Fruit fly (Drosophila melanogaster): ENCODE data around the gene CCT6.

Gene CCT6

dm6 chrX:15756018-15756417 is 9.6 kb downstream of the CCT6 start, which contains the start of gene CG8260:
Gene CG8260, plus strand, starts transcription at chrX:15756318.
- no peak for TF ChIP-seq CG14711 (tag; optimal IDR thresholded peaks at IDR 0.05)
- no peak for TF ChIP-seq CG7101 (tag; optimal IDR thresholded peaks at IDR 0.05)

DNA sequence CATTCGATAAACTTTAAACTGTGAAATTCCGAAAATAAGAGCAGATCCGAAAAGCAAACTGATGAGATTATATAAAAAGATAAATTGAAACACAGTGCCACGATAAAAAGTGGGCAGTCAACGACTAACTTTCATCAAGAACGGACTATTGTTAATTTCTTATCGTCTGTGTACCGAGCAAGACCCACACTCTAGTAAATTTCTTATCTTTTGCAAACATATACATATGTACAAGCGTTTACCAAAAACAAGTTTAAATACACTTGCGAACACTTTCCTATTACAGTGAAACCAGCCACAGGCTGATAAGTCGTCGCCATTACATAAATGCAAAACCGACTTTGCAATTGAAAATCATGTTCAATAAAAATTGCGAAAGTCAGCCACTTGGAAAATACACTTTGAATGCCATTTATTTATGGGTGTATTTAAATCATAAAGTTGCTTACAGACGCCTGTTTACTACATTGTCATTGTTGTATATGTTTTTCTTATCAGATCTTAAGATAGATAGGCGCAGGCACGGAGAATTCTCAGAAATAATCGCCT is 12.3 kb downstream of the CCT6 start:
- peak; percentile 32 for TF ChIP-seq CG7101 (tag; optimal IDR thresholded peaks at IDR 0.05)
- peak; percentile 47 for TF ChIP-seq kay (GFP tag; ENCODE audit: borderline replicate concordance)
- no peak for TF ChIP-seq CG33017 (tag; optimal IDR thresholded peaks at IDR 0.05)
- peak; percentile 22 for TF ChIP-seq Mnt (GFP tag; optimal IDR thresholded peaks at IDR 0.05)
- TF ChIP-seq Crg-1 (GFP tag; optimal IDR thresholded peaks at IDR 0.05), result peak; percentile 5
- TF ChIP-seq toe (GFP tag; optimal IDR thresholded peaks at IDR 0.05), result no peak
- TF ChIP-seq cic (GFP tag; optimal IDR thresholded peaks at IDR 0.05), result peak; percentile 26
- no peak for TF ChIP-seq pad (GFP tag; optimal IDR thresholded peaks at IDR 0.05)

DNA sequence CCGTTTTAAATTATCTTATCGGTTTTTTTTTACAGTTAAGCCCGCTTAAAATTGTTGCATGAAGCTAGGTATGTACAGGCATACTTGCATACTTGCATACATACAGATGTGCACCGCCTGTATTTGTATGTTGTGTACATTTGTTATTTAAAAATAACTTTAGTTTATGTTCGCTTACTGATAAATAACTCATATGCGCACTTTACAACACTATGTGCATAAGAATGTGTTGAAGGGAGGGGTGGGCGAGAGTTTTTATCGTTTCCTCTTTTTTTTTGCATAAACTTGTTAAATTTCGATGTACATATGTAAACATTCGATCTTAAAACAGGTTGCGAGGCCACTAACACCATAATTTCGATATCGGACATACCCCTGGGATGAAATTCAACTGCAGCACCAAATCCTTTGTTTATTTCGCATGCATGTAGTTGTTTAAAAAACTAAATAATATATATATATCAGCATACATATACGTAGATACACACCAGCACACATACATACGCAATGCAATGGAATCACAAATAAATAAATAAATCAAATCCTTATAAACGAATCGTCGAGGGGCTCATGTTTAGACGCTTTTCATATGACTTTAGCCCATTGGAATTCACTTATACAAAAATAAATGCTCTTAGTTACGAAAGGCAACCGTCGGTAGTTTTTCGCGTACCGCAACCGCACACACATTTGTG is 13.5 kb downstream of the CCT6 start:
- TF ChIP-seq tj (GFP tag; optimal IDR thresholded peaks at IDR 0.05), result peak; percentile 27
- no peak for TF ChIP-seq Hr96 (GFP tag; optimal IDR thresholded peaks at IDR 0.05)

dm6 chrX:15760447-15761297 is 14.2 kb downstream of the CCT6 start, which contains the start of the genes Graf and mRpL3:
Gene Graf, minus strand, starts transcription at chrX:15760733.
Gene mRpL3, plus strand, starts transcription at chrX:15761248.
- TF ChIP-seq CG11617 (GFP tag; optimal IDR thresholded peaks at IDR 0.05) (no peak), CG5204 (GFP tag; optimal IDR thresholded peaks at IDR 0.05) (no peak), CG7045 (GFP tag; optimal IDR thresholded peaks at IDR 0.05) (no peak), kay (GFP tag; ENCODE audit: borderline replicate concordance) (peak; percentile 97), bab1 (GFP tag; optimal IDR thresholded peaks at IDR 0.05) (peak; percentile 6), ovo (GFP tag; optimal IDR thresholded peaks at IDR 0.05) (no peak), Mnt (GFP tag; optimal IDR thresholded peaks at IDR 0.05) (no peak), pad (GFP tag; optimal IDR thresholded peaks at IDR 0.05) (peak; percentile 3), CG12768 (GFP tag; optimal IDR thresholded peaks at IDR 0.05) (no peak), cic (GFP tag; optimal IDR thresholded peaks at IDR 0.05) (no peak), CG7101 (tag; optimal IDR thresholded peaks at IDR 0.05) (no peak)

dm6 chrX:15761298-15761640 is 14.8 kb downstream of the CCT6 start:
- TF ChIP-seq cic (GFP tag; optimal IDR thresholded peaks at IDR 0.05), result no peak
- no peak for TF ChIP-seq tj (GFP tag; optimal IDR thresholded peaks at IDR 0.05)
- TF ChIP-seq CG7045 (GFP tag; optimal IDR thresholded peaks at IDR 0.05), result no peak
- no peak for TF ChIP-seq CG11617 (GFP tag; optimal IDR thresholded peaks at IDR 0.05)
- TF ChIP-seq Crg-1 (GFP tag; optimal IDR thresholded peaks at IDR 0.05), result no peak
- TF ChIP-seq ovo (GFP tag; optimal IDR thresholded peaks at IDR 0.05), result no peak
- peak; percentile 45 for TF ChIP-seq kay (GFP tag; ENCODE audit: borderline replicate concordance)
- TF ChIP-seq Mnt (GFP tag; optimal IDR thresholded peaks at IDR 0.05), result peak; percentile 23
- no peak for TF ChIP-seq CG12768 (GFP tag; optimal IDR thresholded peaks at IDR 0.05)
- TF ChIP-seq cnc (optimal IDR thresholded peaks at IDR 0.05), result no peak
- no peak for TF ChIP-seq Hr96 (GFP tag; optimal IDR thresholded peaks at IDR 0.05)
- TF ChIP-seq bab1 (GFP tag; optimal IDR thresholded peaks at IDR 0.05), result no peak
- no peak for TF ChIP-seq pad (GFP tag; optimal IDR thresholded peaks at IDR 0.05)
- TF ChIP-seq CG33017 (tag; optimal IDR thresholded peaks at IDR 0.05), result no peak
- no peak for TF ChIP-seq Clk (GFP tag; optimal IDR thresholded peaks at IDR 0.05)
- no peak for TF ChIP-seq CG14711 (tag; optimal IDR thresholded peaks at IDR 0.05)
- no peak for TF ChIP-seq toe (GFP tag; optimal IDR thresholded peaks at IDR 0.05)

- no peak for TF ChIP-seq cnc (optimal IDR thresholded peaks at IDR 0.05)
- no peak for TF ChIP-seq CG14711 (tag; optimal IDR thresholded peaks at IDR 0.05)
- no peak for TF ChIP-seq CG7101 (tag; optimal IDR thresholded peaks at IDR 0.05)
- no peak for TF ChIP-seq ovo (GFP tag; optimal IDR thresholded peaks at IDR 0.05)
- no peak for TF ChIP-seq CG1620 (GFP tag; optimal IDR thresholded peaks at IDR 0.05)
- TF ChIP-seq bab1 (GFP tag; optimal IDR thresholded peaks at IDR 0.05), result peak; percentile 48
- TF ChIP-seq Mnt (GFP tag; optimal IDR thresholded peaks at IDR 0.05), result peak; percentile 92
Observed at dm6 chrX:15762723-15763122, 16.3 kb downstream of the CCT6 start, which contains the start of gene Polr3A. Gene Polr3A, plus strand, starts transcription at chrX:15762956.

DNA sequence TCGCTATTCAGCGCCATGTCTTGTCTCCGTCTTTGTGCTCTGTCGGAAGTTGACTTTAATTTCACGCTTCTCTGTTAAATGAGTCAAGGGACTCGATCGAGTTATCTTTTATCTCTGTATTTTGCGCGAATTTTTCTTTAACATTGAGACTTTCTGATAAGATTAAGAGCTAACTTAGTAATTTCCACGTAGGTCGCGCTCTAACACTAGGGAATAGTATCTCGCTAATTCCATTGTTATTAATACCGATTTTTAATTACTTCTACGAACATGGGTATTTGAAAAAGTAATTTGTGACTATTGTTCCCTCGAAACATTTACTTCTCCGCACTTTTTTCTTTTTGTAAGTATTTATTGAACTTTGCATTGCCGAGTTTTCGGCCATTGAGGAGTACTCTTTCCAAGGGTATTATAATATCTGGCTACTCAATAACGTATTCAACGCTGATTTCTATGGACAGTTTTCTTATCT is 20.0 kb downstream of the CCT6 start, which contains the start of gene CG8952:
Gene CG8952, minus strand, starts transcription at position 51 of the 472 bp plus-strand sequence.
- TF ChIP-seq ovo (GFP tag; optimal IDR thresholded peaks at IDR 0.05) (no peak), Clk (GFP tag; optimal IDR thresholded peaks at IDR 0.05) (no peak), CG1620 (GFP tag; optimal IDR thresholded peaks at IDR 0.05) (no peak), CG7101 (tag; optimal IDR thresholded peaks at IDR 0.05) (no peak), Hr96 (GFP tag; optimal IDR thresholded peaks at IDR 0.05) (no peak), kay (GFP tag; ENCODE audit: borderline replicate concordance) (peak; percentile 50), pad (GFP tag; optimal IDR thresholded peaks at IDR 0.05) (no peak)
